Fruit fly (Drosophila melanogaster): ENCODE data around the gene CG13659.

DNA sequence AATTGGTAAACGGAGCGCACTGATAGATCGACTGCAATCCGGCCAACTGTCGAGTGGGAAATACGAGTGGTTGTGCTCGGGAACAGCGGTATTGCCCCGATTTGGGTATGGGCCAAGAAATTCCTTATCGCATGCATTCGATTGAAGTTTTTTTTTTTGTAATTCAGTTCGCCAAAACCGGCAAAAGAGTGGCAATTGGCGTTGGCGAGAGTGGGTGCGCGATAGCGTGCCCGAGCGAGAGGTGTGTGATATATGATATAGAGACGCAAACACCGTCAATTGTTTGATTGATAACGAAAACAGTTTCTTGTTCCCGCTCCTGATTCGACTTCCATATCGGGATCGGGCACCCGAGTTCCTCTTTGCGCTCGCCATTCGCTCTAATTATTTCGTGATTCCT, 13.1 kb downstream of the CG13659 start, which contains the start of gene CG31087:
- TF ChIP-seq h (optimal IDR thresholded peaks at IDR 0.05) (no peak), Sin3A (optimal IDR thresholded peaks at IDR 0.05) (no peak), ttk (optimal IDR thresholded peaks at IDR 0.05) (no peak)

All from Kc167 (cell line).